Worm (Caenorhabditis elegans): ENCODE measurements around the gene kqt-2.

The kqt-2 gene

DNA sequence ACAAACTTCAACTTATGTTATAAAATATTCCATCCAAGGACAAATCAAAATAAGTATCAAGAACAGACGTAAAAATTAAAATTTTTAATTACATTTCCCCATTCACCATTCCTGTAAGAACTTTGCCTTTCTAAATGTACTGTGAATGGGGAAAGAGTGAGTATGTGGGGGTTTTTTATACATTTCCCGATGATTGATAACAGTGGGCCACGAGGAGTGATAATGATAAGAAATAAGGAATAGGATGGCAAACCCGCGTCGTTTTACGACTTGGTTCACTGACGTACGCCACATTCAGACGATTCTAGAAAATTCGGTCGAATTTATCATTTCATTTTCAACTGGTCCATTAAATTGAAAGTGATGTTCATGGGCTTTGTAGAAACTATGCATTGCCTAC is 35.2 kb downstream of the kqt-2 start, which contains the start of gene cdd-1 (continued):
- TF ChIP-seq mdl-1 (tag; optimal IDR thresholded peaks at IDR 0.05) (peak in 1 of 2 experiments; percentile 69), nhr-19 (GFP tag; conservative IDR thresholded peaks at IDR 0.05) (no peak; the same call in 1 of the 2 replicates), xbp-1 (tag; optimal IDR thresholded peaks at IDR 0.05) (no peak), egl-13 (tag; optimal IDR thresholded peaks at IDR 0.05) (no peak), elt-2 (tag; optimal IDR thresholded peaks at IDR 0.05) (peak; percentile 87), unc-130 (tag; optimal IDR thresholded peaks at IDR 0.05) (no peak), lin-14 (GFP tag; optimal IDR thresholded peaks at IDR 0.05) (peak; percentile 34), nhr-11 (tag; optimal IDR thresholded peaks at IDR 0.05) (no peak), nhr-85 (tag) (peak; percentile 73), hpl-2 (GFP tag; optimal IDR thresholded peaks at IDR 0.05) (no peak), lin-35 (GFP tag; optimal IDR thresholded peaks at IDR 0.05) (peak in 1 of 2 experiments; percentile 72), tlp-1 (tag; optimal IDR thresholded peaks at IDR 0.05) (no peak), alr-1 (tag; optimal IDR thresholded peaks at IDR 0.05; ENCODE audit: borderline replicate concordance) (no peak), ceh-90 (tag; optimal IDR thresholded peaks at IDR 0.05) (no peak), nhr-77 (tag; optimal IDR thresholded peaks at IDR 0.05) (no peak), snu-23 (GFP tag; optimal IDR thresholded peaks at IDR 0.05) (peak; percentile 54), jun-1 (tag; optimal IDR thresholded peaks at IDR 0.05) (peak; percentile 26), pag-3 (tag; optimal IDR thresholded peaks at IDR 0.05; ENCODE audit: borderline replicate concordance, insufficient read depth) (peak; percentile 50), C34B4.2 (tag; optimal IDR thresholded peaks at IDR 0.05) (no peak), F16B12.6 (tag; optimal IDR thresholded peaks at IDR 0.05) (no peak), ztf-11 (tag; optimal IDR thresholded peaks at IDR 0.05) (no peak), elt-3 (tag; optimal IDR thresholded peaks at IDR 0.05) (peak in 5 of 6 experiments; percentile 17 to 90 (median 52)), grh-1 (GFP tag; IDR thresholded peaks at IDR 0.05) (0 out of 2 replicates have a peak, but pooled peaks have one; percentile 5)

DNA sequence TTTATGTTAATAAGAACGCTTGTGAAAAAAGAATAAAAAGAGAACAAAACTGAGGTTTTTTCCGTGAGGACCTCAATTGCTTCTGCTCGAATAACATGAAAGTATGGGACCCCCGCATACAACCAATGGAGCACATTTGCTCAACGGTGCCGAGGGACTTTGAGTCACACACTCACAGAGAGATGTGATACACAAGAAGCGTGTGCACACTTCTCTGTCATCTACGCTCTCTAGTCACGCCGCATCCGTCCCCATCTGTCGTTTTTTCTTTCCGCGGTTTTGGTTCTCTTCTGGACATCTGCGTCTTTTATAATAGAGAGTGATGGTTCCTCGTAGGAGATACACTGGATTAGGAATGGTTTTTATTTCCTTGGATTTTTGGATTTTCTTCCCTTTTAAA is 40.2 kb downstream of the kqt-2 start:
- TF ChIP-seq fos-1 (tag; optimal IDR thresholded peaks at IDR 0.05) (no peak), sup-37 (GFP tag; optimal IDR thresholded peaks at IDR 0.05) (no peak), hlh-4 (tag; optimal IDR thresholded peaks at IDR 0.05) (no peak), grh-1 (GFP tag; IDR thresholded peaks at IDR 0.05) (no peak), aha-1 (tag; optimal IDR thresholded peaks at IDR 0.05) (no peak), lin-13 (GFP tag; optimal IDR thresholded peaks at IDR 0.05) (no peak), elt-3 (tag; optimal IDR thresholded peaks at IDR 0.05) (no peak), aly-2 (tag; optimal IDR thresholded peaks at IDR 0.05) (no peak), mdl-1 (tag; optimal IDR thresholded peaks at IDR 0.05) (peak in 1 of 2 experiments; percentile 70), vab-15 (tag; optimal IDR thresholded peaks at IDR 0.05) (no peak), nhr-71 (tag; optimal IDR thresholded peaks at IDR 0.05) (peak; percentile 52), swsn-7 (tag; optimal IDR thresholded peaks at IDR 0.05) (peak; percentile 38), ztf-4 (tag; optimal IDR thresholded peaks at IDR 0.05) (no peak), jun-1 (tag; optimal IDR thresholded peaks at IDR 0.05) (no peak), ceh-90 (tag; optimal IDR thresholded peaks at IDR 0.05) (no peak), alr-1 (tag; optimal IDR thresholded peaks at IDR 0.05; ENCODE audit: borderline replicate concordance) (no peak), lir-3 (tag; optimal IDR thresholded peaks at IDR 0.05; ENCODE audit: poor library complexity) (no peak), F16B12.6 (tag; optimal IDR thresholded peaks at IDR 0.05) (no peak), skn-1 (tag; optimal IDR thresholded peaks at IDR 0.05) (peak; percentile 45), elt-2 (tag; optimal IDR thresholded peaks at IDR 0.05) (no peak), snu-23 (GFP tag; optimal IDR thresholded peaks at IDR 0.05) (peak; percentile 49), lin-35 (GFP tag; optimal IDR thresholded peaks at IDR 0.05) (peak in 1 of 2 experiments; percentile 19), tlp-1 (tag; optimal IDR thresholded peaks at IDR 0.05) (no peak), xbp-1 (tag; optimal IDR thresholded peaks at IDR 0.05) (peak; percentile 30), unc-130 (tag; optimal IDR thresholded peaks at IDR 0.05) (no peak), nhr-20 (tag; optimal IDR thresholded peaks at IDR 0.05) (no peak), nhr-84 (tag; optimal IDR thresholded peaks at IDR 0.05) (no peak), mab-9 (GFP tag; IDR thresholded peaks at IDR 0.05) (no peak), ztf-11 (tag; optimal IDR thresholded peaks at IDR 0.05) (peak in 1 of 2 experiments; percentile 15), lin-39 (tag; optimal IDR thresholded peaks at IDR 0.05) (no peak), mep-1 (tag; optimal IDR thresholded peaks at IDR 0.05) (peak; percentile 44), zag-1 (tag; optimal IDR thresholded peaks at IDR 0.05) (no peak), ceh-63 (GFP tag; optimal IDR thresholded peaks at IDR 0.05) (no peak), pag-3 (tag; optimal IDR thresholded peaks at IDR 0.05; ENCODE audit: borderline replicate concordance, insufficient read depth) (no peak), egl-27 (tag; optimal IDR thresholded peaks at IDR 0.05) (no peak), rnt-1 (tag; optimal IDR thresholded peaks at IDR 0.05) (peak; percentile 65), sptf-1 (tag; optimal IDR thresholded peaks at IDR 0.05) (no peak), egl-13 (tag; optimal IDR thresholded peaks at IDR 0.05) (no peak), efl-3 (GFP tag; optimal IDR thresholded peaks at IDR 0.05) (no peak), blmp-1 (tag; optimal IDR thresholded peaks at IDR 0.05) (no peak), pqm-1 (tag; optimal IDR thresholded peaks at IDR 0.05) (no peak)

Measured in whole organism, L1 larva.